Worm (Caenorhabditis elegans) whole organism, mixed stage, embryonic: ENCODE results near the gene fbxa-39.

Experiments used
- elt-1 ChIP-seq: sonication (generic microtip); optimal IDR thresholded peaks from 2 replicates; lab custom pipeline; 2017; ENCODE audit warnings: missing genetic modification characterization, mild to moderate bottlenecking, missing compliant biosample characterization, antibody characterized with exemption, moderate library complexity, borderline replicate concordance; ENCODE audit not compliant: insufficient read depth
- lin-13 ChIP-seq: fragments of 150-350 bp; optimal IDR thresholded peaks from 2 replicates; lab custom pipeline; 2014; ENCODE audit warnings: missing biosample characterization, missing genetic modification characterization
- mls-2 ChIP-seq: sonication (generic microtip); optimal IDR thresholded peaks from 2 replicates; lab custom pipeline; 2016; ENCODE audit warnings: mild to moderate bottlenecking, missing genetic modification characterization, moderate library complexity, missing compliant biosample characterization
- nhr-237 ChIP-seq: fragments of 150-350 bp; optimal IDR thresholded peaks from 2 replicates; lab custom pipeline; 2014; ENCODE audit warnings: missing biosample characterization, missing genetic modification characterization

- no peak for TF ChIP-seq elt-1 (tag; lab: Kevin White, UChicago)
- no peak for TF ChIP-seq lin-13 (tag; lab: Kevin White, UChicago)
- TF ChIP-seq mls-2 (tag; lab: Kevin White, UChicago) = no peak
- no peak for TF ChIP-seq nhr-237 (tag; lab: Kevin White, UChicago)
Observed at ce11 chrIII:2224478-2224877, 48.4 kb upstream of the fbxa-39 start, which contains the start of gene fbxa-38.
